Worm (Caenorhabditis elegans) whole organism, L2 larva: ENCODE measurements around the gene oxi-1.

Experiments used
- C34F6.9 ChIP-seq: fragments of 150-350 bp; optimal IDR thresholded peaks from 2 replicates; lab custom pipeline; 2014; ENCODE audit warnings: missing biosample characterization, missing genetic modification characterization
- F13H6.1 ChIP-seq: sonication (generic microtip); optimal IDR thresholded peaks from 2 replicates; lab custom pipeline; 2016; ENCODE audit warnings: missing genetic modification characterization, missing compliant biosample characterization
- R02D3.7 ChIP-seq: fragments of 150-350 bp; optimal IDR thresholded peaks from 2 replicates; lab custom pipeline; 2014; ENCODE audit warnings: missing biosample characterization, missing genetic modification characterization
- Y55F3AM.14 ChIP-seq: fragments of 200-800 bp; sonication (Bioruptor generic); optimal IDR thresholded peaks from 2 replicates; lab custom pipeline; 2018; ENCODE audit warnings: mild to moderate bottlenecking, missing genetic modification characterization, missing compliant biosample characterization
- ZK546.5 ChIP-seq: sonication (generic microtip); optimal IDR thresholded peaks from 2 replicates; lab custom pipeline; 2017; ENCODE audit warnings: missing biosample characterization, missing genetic modification characterization
- alr-1 ChIP-seq: fragments of 150-350 bp; optimal IDR thresholded peaks from 2 replicates; lab custom pipeline; 2014; ENCODE audit warnings: missing biosample characterization, missing genetic modification characterization
- aly-2 ChIP-seq: fragments of 150-350 bp; optimal IDR thresholded peaks from 2 replicates; lab custom pipeline; 2014; ENCODE audit warnings: missing biosample characterization, missing genetic modification characterization
- ama-1 ChIP-seq: fragments of 150-350 bp; optimal IDR thresholded peaks from 2 replicates; lab custom pipeline; 2018; ENCODE audit warnings: inconsistent platforms
- blmp-1 ChIP-seq: sonication (generic microtip); optimal IDR thresholded peaks from 2 replicates; lab custom pipeline; 2017; ENCODE audit warnings: missing genetic modification characterization, mild to moderate bottlenecking, missing compliant biosample characterization, antibody characterized with exemption, moderate library complexity; ENCODE audit not compliant: insufficient read depth
- ceh-16 ChIP-seq: fragments of 150-350 bp; optimal IDR thresholded peaks from 2 replicates; lab custom pipeline; 2014; ENCODE audit warnings: missing biosample characterization, missing genetic modification characterization
- crh-2 ChIP-seq: sonication (generic microtip); optimal IDR thresholded peaks from 2 replicates; lab custom pipeline; 2017; ENCODE audit warnings: missing biosample characterization, missing genetic modification characterization
- dmd-4 ChIP-seq: sonication (generic microtip); optimal IDR thresholded peaks from 2 replicates; lab custom pipeline; 2017; ENCODE audit warnings: missing biosample characterization, missing genetic modification characterization
- egl-27 ChIP-seq: sonication (generic microtip); optimal IDR thresholded peaks from 3 replicates; lab custom pipeline; 2017; ENCODE audit warnings: missing biosample characterization, missing genetic modification reagents, missing genetic modification characterization
- elt-1 ChIP-seq: fragments of 150-350 bp; optimal IDR thresholded peaks from 2 replicates; lab custom pipeline; 2014; ENCODE audit warnings: missing biosample characterization, missing genetic modification characterization
- fos-1 ChIP-seq: fragments of 150-350 bp; optimal IDR thresholded peaks from 2 replicates; lab custom pipeline; 2014; ENCODE audit warnings: missing biosample characterization, missing genetic modification characterization
- gmeb-1 ChIP-seq: fragments of 150-350 bp; optimal IDR thresholded peaks from 2 replicates; lab custom pipeline; 2014; ENCODE audit warnings: missing biosample characterization, missing genetic modification characterization
- lin-11 ChIP-seq: fragments of 150-350 bp; sonication (generic microtip); optimal IDR thresholded peaks from 2 replicates; lab custom pipeline; 2014; ENCODE audit warnings: missing biosample characterization, missing genetic modification characterization, inconsistent platforms, mixed read lengths
- lin-39 ChIP-seq: fragments of 150-350 bp; optimal IDR thresholded peaks from 2 replicates; lab custom pipeline; 2014; ENCODE audit warnings: missing biosample characterization, missing genetic modification reagents, missing genetic modification characterization
- lsy-2 ChIP-seq, 2 experiments: fragments of 150-350 bp in 1 of 2; sonication (generic microtip) in 1 of 2; optimal IDR thresholded peaks; 2 replicates each; lab custom pipeline; 2014 to 2017; ENCODE audit warnings: missing biosample characterization in 2 of 2, missing genetic modification characterization in 2 of 2
- mab-5 ChIP-seq: fragments of 150-350 bp; optimal IDR thresholded peaks from 2 replicates; lab custom pipeline; 2014; ENCODE audit warnings: missing biosample characterization, missing genetic modification characterization
- mbf-1 ChIP-seq: sonication (generic microtip); optimal IDR thresholded peaks from 2 replicates; lab custom pipeline; 2017; ENCODE audit warnings: missing biosample characterization, missing genetic modification characterization
- nhr-10 ChIP-seq: sonication (generic microtip); optimal IDR thresholded peaks from 2 replicates; lab custom pipeline; 2017; ENCODE audit warnings: missing biosample characterization, missing genetic modification characterization
- nhr-11 ChIP-seq: fragments of 150-350 bp; optimal IDR thresholded peaks from 2 replicates; lab custom pipeline; 2014; ENCODE audit warnings: missing biosample characterization, missing genetic modification characterization
- nhr-12 ChIP-seq: fragments of 150-350 bp; optimal IDR thresholded peaks from 2 replicates; lab custom pipeline; 2014; ENCODE audit warnings: missing biosample characterization, missing genetic modification characterization
- nhr-129 ChIP-seq: fragments of 150-350 bp; optimal IDR thresholded peaks from 2 replicates; lab custom pipeline; 2014; ENCODE audit warnings: missing biosample characterization, missing genetic modification characterization
- nhr-21 ChIP-seq: fragments of 150-350 bp; optimal IDR thresholded peaks from 2 replicates; lab custom pipeline; 2014; ENCODE audit warnings: missing biosample characterization, missing genetic modification characterization
- nhr-23 ChIP-seq: fragments of 150-350 bp; optimal IDR thresholded peaks from 2 replicates; lab custom pipeline; 2014; ENCODE audit warnings: missing biosample characterization, missing genetic modification reagents, missing genetic modification characterization
- nhr-237 ChIP-seq: fragments of 150-350 bp; optimal IDR thresholded peaks from 2 replicates; lab custom pipeline; 2014; ENCODE audit warnings: missing biosample characterization, missing genetic modification characterization
- nhr-25 ChIP-seq: fragments of 150-350 bp; sonication (generic microtip); optimal IDR thresholded peaks from 3 replicates; lab custom pipeline; 2014; ENCODE audit warnings: missing biosample characterization, missing genetic modification characterization
- nhr-6 ChIP-seq: fragments of 150-350 bp; optimal IDR thresholded peaks from 2 replicates; lab custom pipeline; 2014; ENCODE audit warnings: missing biosample characterization, missing genetic modification characterization
- nhr-77 ChIP-seq: fragments of 150-350 bp; optimal IDR thresholded peaks from 2 replicates; lab custom pipeline; 2014; ENCODE audit warnings: missing biosample characterization, missing genetic modification characterization
- peb-1 ChIP-seq: fragments of 150-350 bp; optimal IDR thresholded peaks from 2 replicates; lab custom pipeline; 2014; ENCODE audit warnings: missing biosample characterization, missing genetic modification characterization
- sem-4 ChIP-seq: fragments of 150-350 bp; optimal IDR thresholded peaks from 2 replicates; lab custom pipeline; 2014; ENCODE audit warnings: missing biosample characterization, missing genetic modification reagents, missing genetic modification characterization
- skn-1 ChIP-seq: sonication (generic microtip); optimal IDR thresholded peaks from 2 replicates; lab custom pipeline; 2017; ENCODE audit warnings: missing biosample characterization, missing genetic modification characterization
- sma-3 ChIP-seq: sonication (generic microtip); optimal IDR thresholded peaks from 2 replicates; lab custom pipeline; 2016; ENCODE audit warnings: missing genetic modification reagents, missing genetic modification characterization, missing compliant biosample characterization
- sma-9 ChIP-seq, 2 experiments: fragments of 150-350 bp in 1 of 2; sonication (generic microtip) in 1 of 2; optimal IDR thresholded peaks; 2 replicates each; lab custom pipeline; 2014 to 2016; ENCODE audit warnings: missing genetic modification characterization in 2 of 2, mild to moderate bottlenecking in 1 of 2, missing biosample characterization in 1 of 2, missing compliant biosample characterization in 1 of 2, missing genetic modification reagents in 1 of 2, moderate library complexity in 1 of 2
- snpc-4 ChIP-seq: fragments of 150-350 bp; optimal IDR thresholded peaks from 2 replicates; lab custom pipeline; 2014; ENCODE audit warnings: missing biosample characterization, missing genetic modification characterization
- unc-39 ChIP-seq: fragments of 150-350 bp; optimal IDR thresholded peaks from 2 replicates; lab custom pipeline; 2014; ENCODE audit warnings: missing biosample characterization, missing genetic modification characterization
- unc-55 ChIP-seq: fragments of 150-350 bp; sonication (generic microtip); optimal IDR thresholded peaks from 3 replicates; lab custom pipeline; 2014; ENCODE audit warnings: missing biosample characterization, missing genetic modification reagents, missing genetic modification characterization
- unc-62 ChIP-seq: fragments of 150-350 bp; optimal IDR thresholded peaks from 2 replicates; lab custom pipeline; 2014; ENCODE audit warnings: missing biosample characterization, missing genetic modification reagents, missing genetic modification characterization
- zag-1 ChIP-seq: fragments of 150-350 bp; optimal IDR thresholded peaks from 2 replicates; lab custom pipeline; 2014; ENCODE audit warnings: missing biosample characterization, missing genetic modification characterization
- ztf-1 ChIP-seq: fragments of 200-800 bp; sonication (Bioruptor generic); conservative IDR thresholded peaks from 2 replicates; pipeline ENCODE4 v1.3.6; 2022; ENCODE audit warnings: missing genetic modification characterization, missing compliant biosample characterization
- ztf-11 ChIP-seq: sonication (generic microtip); optimal IDR thresholded peaks from 2 replicates; lab custom pipeline; 2017; ENCODE audit warnings: missing biosample characterization, missing genetic modification characterization
- ztf-4 ChIP-seq: fragments of 150-350 bp; optimal IDR thresholded peaks from 2 replicates; lab custom pipeline; 2014; ENCODE audit warnings: missing biosample characterization, missing genetic modification characterization

Gene oxi-1

ce11 chrIII:10875132-10875531 is 17.0 kb downstream of the oxi-1 start, which contains the start of gene C44B9.2:
Gene C44B9.2, plus strand, starts transcription at chrIII:10875432.
- TF ChIP-seq nhr-129 (tag; lab: Kevin White, UChicago) (no peak), unc-62 (GFP tag; lab: Kevin White, UChicago) (no peak), blmp-1 (no peak), lin-39 (no peak), lin-11 (no peak), nhr-6 (no peak), nhr-10 (tag; lab: Kevin White, UChicago) (no peak), lsy-2 (tag; optimal IDR thresholded peaks at IDR 0.05; lab: Kevin White, UChicago) (no peak)

DNA sequence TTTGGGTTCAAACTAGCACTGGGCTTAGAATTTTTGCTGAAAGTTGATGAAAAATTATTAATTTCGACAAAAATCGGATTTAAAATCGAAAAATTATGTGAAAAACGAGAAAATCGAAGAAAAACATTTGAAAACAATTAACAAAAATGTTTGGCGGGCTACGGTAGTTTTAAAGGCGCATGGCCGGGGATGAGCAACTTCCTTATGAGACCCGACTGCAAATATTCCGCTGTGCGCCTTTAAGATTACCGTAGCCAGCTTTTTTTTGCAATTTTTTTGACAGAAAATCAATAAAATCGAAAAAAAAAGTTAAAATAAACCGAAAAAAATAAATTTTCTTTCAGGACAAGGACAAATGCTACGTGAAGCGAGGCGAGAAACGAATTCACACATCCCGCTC is 19.5 kb downstream of the oxi-1 start:
- TF ChIP-seq ama-1 (no peak), skn-1 (tag; lab: Kevin White, UChicago) (no peak), ztf-4 (tag; lab: Kevin White, UChicago) (no peak), nhr-129 (tag; lab: Kevin White, UChicago) (no peak), sma-3 (GFP tag; lab: Kevin White, UChicago) (no peak), alr-1 (tag; lab: Kevin White, UChicago) (no peak), nhr-237 (tag; lab: Kevin White, UChicago) (no peak), nhr-6 (no peak), nhr-25 (no peak), blmp-1 (no peak), aly-2 (no peak), ZK546.5 (no peak), nhr-12 (tag; lab: Kevin White, UChicago) (no peak)

ce11 chrIII:10880083-10880482 is 22.0 kb downstream of the oxi-1 start, which contains the start of gene C44B9.3:
Gene C44B9.3, minus strand, starts transcription at chrIII:10880183.
- TF ChIP-seq sma-9 (GFP tag; optimal IDR thresholded peaks at IDR 0.05; lab: Kevin White, UChicago) (no peak), sma-9 (tag; optimal IDR thresholded peaks at IDR 0.05; lab: Kevin White, UChicago) (no peak), lin-11 (no peak), nhr-237 (tag; lab: Kevin White, UChicago) (no peak), elt-1 (tag; lab: Kevin White, UChicago) (no peak), nhr-12 (tag; lab: Kevin White, UChicago) (no peak)

DNA sequence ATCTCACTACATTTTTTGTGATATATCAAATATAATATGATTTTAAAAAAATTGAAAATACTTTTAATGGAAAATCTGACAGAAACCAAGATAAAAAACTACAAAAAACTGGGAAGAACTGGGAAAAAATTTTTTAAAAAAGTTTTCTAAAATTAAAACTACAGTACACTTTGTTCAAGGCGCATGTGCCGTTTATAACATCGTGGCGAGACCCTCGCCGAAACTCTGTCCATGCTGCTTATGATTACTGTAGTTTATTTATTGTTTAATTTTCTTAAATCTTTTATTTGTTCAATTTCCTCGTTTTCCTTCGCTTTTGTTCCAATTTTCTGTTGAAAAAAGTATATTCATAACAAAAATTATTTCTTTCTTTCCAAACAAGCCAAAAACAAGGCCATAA is 23.4 kb downstream of the oxi-1 start, which contains the start of gene athp-1:
Gene athp-1, plus strand, starts transcription at position 305 of the 400 bp plus-strand sequence.
- TF ChIP-seq fos-1 (tag; lab: Kevin White, UChicago) = no peak
- TF ChIP-seq ama-1 = no peak
- no peak for TF ChIP-seq unc-55 (GFP tag; lab: Kevin White, UChicago)
- no peak for TF ChIP-seq Y55F3AM.14
- TF ChIP-seq nhr-237 (tag; lab: Kevin White, UChicago) = no peak
- TF ChIP-seq sem-4 (tag; lab: Kevin White, UChicago) = no peak
- no peak for TF ChIP-seq ztf-1 (GFP tag; lab: Robert Waterston, UW)
- no peak for TF ChIP-seq R02D3.7 (tag; lab: Kevin White, UChicago)
- no peak for TF ChIP-seq nhr-21 (tag; lab: Kevin White, UChicago)
- TF ChIP-seq egl-27 = no peak
- no peak for TF ChIP-seq snpc-4 (tag; lab: Kevin White, UChicago)
- TF ChIP-seq lin-11 = no peak
- no peak for TF ChIP-seq C34F6.9 (tag; lab: Kevin White, UChicago)
- TF ChIP-seq mbf-1 (tag; lab: Kevin White, UChicago) = no peak
- no peak for TF ChIP-seq ZK546.5
- TF ChIP-seq dmd-4 = no peak
- TF ChIP-seq, all 48 proteins: peak for 0

DNA sequence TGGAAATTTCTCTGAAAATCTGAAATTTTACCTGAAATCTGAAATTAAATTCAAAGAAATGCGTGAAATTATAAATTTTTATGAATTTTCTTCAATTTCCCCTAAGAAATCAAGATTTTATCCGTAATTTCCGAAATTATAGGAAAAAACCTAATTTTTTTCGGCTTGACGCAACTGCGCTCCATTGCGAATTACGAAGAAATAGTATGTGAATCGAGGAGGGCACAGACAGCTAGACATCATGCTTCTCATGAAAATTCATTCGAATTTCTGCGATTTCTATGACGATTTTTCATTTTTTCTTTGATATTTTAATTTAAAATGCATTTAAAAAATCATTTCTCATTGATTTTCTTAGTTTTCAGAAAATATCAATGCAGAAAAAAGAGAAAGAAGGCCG is 23.9 kb downstream of the oxi-1 start:
- TF ChIP-seq Y55F3AM.14 (no peak), gmeb-1 (tag; lab: Kevin White, UChicago) (peak; percentile 77), sma-9 (GFP tag; optimal IDR thresholded peaks at IDR 0.05; lab: Kevin White, UChicago) (no peak), sma-9 (tag; optimal IDR thresholded peaks at IDR 0.05; lab: Kevin White, UChicago) (no peak), nhr-21 (tag; lab: Kevin White, UChicago) (peak; percentile 52), nhr-129 (tag; lab: Kevin White, UChicago) (peak; percentile 34), ztf-4 (tag; lab: Kevin White, UChicago) (no peak), ceh-16 (tag; lab: Kevin White, UChicago) (no peak), nhr-25 (peak; percentile 58), fos-1 (tag; lab: Kevin White, UChicago) (no peak), C34F6.9 (tag; lab: Kevin White, UChicago) (peak; percentile 86), lin-11 (no peak), nhr-77 (tag; lab: Kevin White, UChicago) (no peak), unc-39 (no peak), F13H6.1 (tag; lab: Kevin White, UChicago) (peak; percentile 39), mbf-1 (tag; lab: Kevin White, UChicago) (no peak), sma-3 (GFP tag; lab: Kevin White, UChicago) (peak; percentile 82), nhr-11 (tag; lab: Kevin White, UChicago) (no peak), skn-1 (tag; lab: Kevin White, UChicago) (no peak), ztf-11 (tag; lab: Kevin White, UChicago) (no peak), nhr-12 (tag; lab: Kevin White, UChicago) (no peak), lsy-2 (tag; optimal IDR thresholded peaks at IDR 0.05; lab: Kevin White, UChicago) (peak; percentile 59 to 84), peb-1 (no peak), nhr-23 (tag; lab: Kevin White, UChicago) (no peak), zag-1 (tag; lab: Kevin White, UChicago) (no peak), crh-2 (tag; lab: Kevin White, UChicago) (peak; percentile 60), sem-4 (tag; lab: Kevin White, UChicago) (no peak), mab-5 (tag; lab: Kevin White, UChicago) (peak; percentile 40), aly-2 (no peak), snpc-4 (tag; lab: Kevin White, UChicago) (peak; percentile 24)
